Worm (Caenorhabditis elegans) whole organism, young adult: ENCODE measurements around the gene Y57G11C.42.

Source experiments
- B0035.1 ChIP-seq: sonication (generic microtip); optimal IDR thresholded peaks from 2 replicates; lab custom pipeline; 2016; ENCODE audit warnings: missing genetic modification characterization, mild to moderate bottlenecking, missing compliant biosample characterization, missing genotype, missing genetic modification reagents
- D2030.7 ChIP-seq: fragments of 200-800 bp; sonication (Bioruptor generic); IDR thresholded peaks from 2 replicates; pipeline ENCODE4 v1.3.6; 2022; ENCODE audit warnings: missing genetic modification reagents, missing genetic modification characterization, missing compliant biosample characterization
- F10E7.11 ChIP-seq: sonication (generic microtip); optimal IDR thresholded peaks from 2 replicates; lab custom pipeline; 2017; ENCODE audit warnings: mild to moderate bottlenecking, missing genetic modification characterization, moderate library complexity, missing compliant biosample characterization
- F22D6.2 ChIP-seq: sonication (generic microtip); optimal IDR thresholded peaks from 2 replicates; lab custom pipeline; 2016; ENCODE audit warnings: mild to moderate bottlenecking, missing genetic modification characterization, missing compliant biosample characterization
- F23B12.7 ChIP-seq: sonication (generic microtip); optimal IDR thresholded peaks from 2 replicates; lab custom pipeline; 2017; ENCODE audit warnings: missing genetic modification characterization, mild to moderate bottlenecking, missing compliant biosample characterization, antibody characterized with exemption, moderate library complexity; ENCODE audit not compliant: insufficient read depth
- F33H1.4 ChIP-seq: fragments of 200-800 bp; sonication (Bioruptor generic); IDR thresholded peaks from 2 replicates; pipeline ENCODE4 v1.3.6; 2022; ENCODE audit warnings: missing genetic modification reagents, missing genetic modification characterization, missing compliant biosample characterization
- F49E8.2 ChIP-seq: sonication (generic microtip); optimal IDR thresholded peaks from 3 replicates; lab custom pipeline; 2017; ENCODE audit warnings: missing genetic modification characterization, mild to moderate bottlenecking, missing compliant biosample characterization, antibody characterized with exemption, moderate library complexity; ENCODE audit not compliant: insufficient read depth
- F55B11.4 ChIP-seq: sonication (generic microtip); optimal IDR thresholded peaks from 2 replicates; lab custom pipeline; 2016; ENCODE audit warnings: missing compliant biosample characterization, missing genetic modification characterization, borderline replicate concordance; ENCODE audit not compliant: insufficient read depth
- F57C9.4 ChIP-seq: sonication (generic microtip); optimal IDR thresholded peaks from 2 replicates; lab custom pipeline; 2017; ENCODE audit warnings: mild to moderate bottlenecking, missing genetic modification characterization, missing compliant biosample characterization
- K11D2.4 ChIP-seq: fragments of 200-800 bp; sonication (Bioruptor generic); IDR thresholded peaks from 2 replicates; pipeline ENCODE4 v1.3.6; 2022; ENCODE audit warnings: missing genetic modification reagents, missing genetic modification characterization, missing compliant biosample characterization
- Y67H2A.10 ChIP-seq: fragments of 200-800 bp; sonication (Bioruptor generic); conservative IDR thresholded peaks from 2 replicates; pipeline ENCODE4 v1.3.6; 2022; ENCODE audit warnings: missing genetic modification reagents, missing genetic modification characterization, missing compliant biosample characterization
- ZK185.1 ChIP-seq: sonication (generic microtip); optimal IDR thresholded peaks from 2 replicates; lab custom pipeline; 2016; ENCODE audit warnings: mild to moderate bottlenecking, missing genetic modification characterization, missing compliant biosample characterization; ENCODE audit not compliant: poor library complexity, severe bottlenecking
- atf-7 ChIP-seq: sonication (generic microtip); optimal IDR thresholded peaks from 2 replicates; lab custom pipeline; 2017; ENCODE audit warnings: mild to moderate bottlenecking, missing genetic modification characterization, missing compliant biosample characterization
- attf-6 ChIP-seq: fragments of 200-800 bp; sonication (Bioruptor generic); IDR thresholded peaks from 2 replicates; pipeline ENCODE4 v1.3.6; 2022; ENCODE audit warnings: missing genetic modification reagents, missing genetic modification characterization, missing compliant biosample characterization
- ccch-3 ChIP-seq: fragments of 200-800 bp; sonication (Bioruptor generic); optimal IDR thresholded peaks from 2 replicates; lab custom pipeline; 2018; ENCODE audit warnings: mild to moderate bottlenecking, missing genetic modification characterization, missing compliant biosample characterization
- cebp-1 ChIP-seq, 2 experiments: fragments of 200-800 bp in 1 of 2; sonication (Bioruptor generic) in 1 of 2; sonication (generic microtip) in 1 of 2; IDR thresholded peaks in 1 of 2; optimal IDR thresholded peaks in 1 of 2; 2 replicates each; pipeline versions ENCODE4 v1.3.6 to Lab custom; 2017 to 2022; ENCODE audit warnings: missing compliant biosample characterization in 2 of 2, missing genetic modification characterization in 2 of 2, mild to moderate bottlenecking in 1 of 2, missing genetic modification reagents in 1 of 2, moderate library complexity in 1 of 2
- ceh-79 ChIP-seq: sonication (generic microtip); optimal IDR thresholded peaks from 2 replicates; lab custom pipeline; 2017; ENCODE audit warnings: mild to moderate bottlenecking, missing genetic modification characterization, missing compliant biosample characterization
- ceh-91 ChIP-seq: fragments of 200-800 bp; sonication (Bioruptor generic); IDR thresholded peaks from 2 replicates; pipeline ENCODE4 v1.3.6; 2022; ENCODE audit warnings: missing genetic modification reagents, missing genetic modification characterization, missing compliant biosample characterization
- dox-1 ChIP-seq: fragments of 200-800 bp; sonication (Bioruptor generic); IDR thresholded peaks from 2 replicates; pipeline ENCODE4 v1.3.6; 2022; ENCODE audit warnings: missing genetic modification reagents, missing genetic modification characterization, missing compliant biosample characterization
- dpl-1 ChIP-seq: fragments of 150-350 bp; optimal IDR thresholded peaks from 2 replicates; lab custom pipeline; 2014; ENCODE audit warnings: missing biosample characterization, missing genetic modification reagents, missing genetic modification characterization
- egl-44 ChIP-seq: fragments of 200-800 bp; sonication (Bioruptor generic); IDR thresholded peaks from 2 replicates; pipeline ENCODE4 v1.3.6; 2022; ENCODE audit warnings: missing genetic modification reagents, missing genetic modification characterization, missing compliant biosample characterization
- ekl-4 ChIP-seq: fragments of 200-800 bp; sonication (Bioruptor generic); IDR thresholded peaks from 2 replicates; pipeline ENCODE4 v1.3.6; 2022; ENCODE audit warnings: missing genetic modification reagents, missing genetic modification characterization, missing compliant biosample characterization
- ets-4 ChIP-seq: fragments of 200-800 bp; sonication (Bioruptor generic); optimal IDR thresholded peaks from 2 replicates; lab custom pipeline; 2018; ENCODE audit warnings: mild to moderate bottlenecking, missing genetic modification characterization, missing compliant biosample characterization
- fkh-3 ChIP-seq: sonication (generic microtip); optimal IDR thresholded peaks from 2 replicates; lab custom pipeline; 2016; ENCODE audit warnings: mild to moderate bottlenecking, missing genetic modification characterization, missing compliant biosample characterization
- him-1 ChIP-seq: sonication (generic microtip); optimal IDR thresholded peaks from 2 replicates; lab custom pipeline; 2016; ENCODE audit warnings: missing genotype, missing genetic modification reagents, missing genetic modification characterization, missing compliant biosample characterization
- hlh-12 ChIP-seq: sonication (generic microtip); optimal IDR thresholded peaks from 2 replicates; lab custom pipeline; 2016; ENCODE audit warnings: missing genetic modification characterization, missing compliant biosample characterization
- hlh-26 ChIP-seq: fragments of 200-800 bp; sonication (Bioruptor generic); conservative IDR thresholded peaks from 2 replicates; pipeline ENCODE4 v1.3.6; 2022; ENCODE audit warnings: missing genetic modification reagents, missing genetic modification characterization, missing compliant biosample characterization
- hmg-20 ChIP-seq: fragments of 200-800 bp; sonication (Bioruptor generic); IDR thresholded peaks from 2 replicates; pipeline ENCODE4 v1.3.6; 2022; ENCODE audit warnings: missing genetic modification reagents, missing genetic modification characterization, missing compliant biosample characterization
- hsf-1 ChIP-seq: fragments of 200-800 bp; sonication (Bioruptor generic); IDR thresholded peaks from 2 replicates; pipeline ENCODE4 v1.3.6; 2022; ENCODE audit warnings: missing genetic modification reagents, missing genetic modification characterization, missing compliant biosample characterization
- lag-1 ChIP-seq: fragments of 200-800 bp; sonication (Bioruptor generic); IDR thresholded peaks from 2 replicates; pipeline ENCODE4 v1.3.6; 2022; ENCODE audit warnings: missing genetic modification reagents, missing genetic modification characterization, missing compliant biosample characterization
- let-607 ChIP-seq, 2 experiments: fragments of 200-800 bp in 1 of 2; sonication (Bioruptor generic) in 1 of 2; sonication (generic microtip) in 1 of 2; optimal IDR thresholded peaks; 2 replicates each; lab custom pipeline; 2016 to 2018; ENCODE audit warnings: mild to moderate bottlenecking in 2 of 2, missing compliant biosample characterization in 2 of 2, missing genetic modification characterization in 2 of 2, moderate library complexity in 2 of 2, missing genotype in 1 of 2
- lin-40 ChIP-seq: sonication (generic microtip); optimal IDR thresholded peaks from 2 replicates; lab custom pipeline; 2016; ENCODE audit warnings: missing genetic modification characterization, mild to moderate bottlenecking, missing compliant biosample characterization, missing genotype, missing genetic modification reagents
- lin-54 ChIP-seq: fragments of 200-800 bp; sonication (Bioruptor generic); optimal IDR thresholded peaks from 2 replicates; lab custom pipeline; 2018; ENCODE audit warnings: mild to moderate bottlenecking, missing genetic modification characterization, missing compliant biosample characterization
- lir-1 ChIP-seq: fragments of 200-800 bp; sonication (Bioruptor generic); conservative IDR thresholded peaks from 2 replicates; pipeline ENCODE4 v1.3.6; 2022; ENCODE audit warnings: missing genetic modification reagents, missing genetic modification characterization, missing compliant biosample characterization
- madf-6 ChIP-seq: fragments of 200-800 bp; sonication (Bioruptor generic); IDR thresholded peaks from 2 replicates; pipeline ENCODE4 v1.3.6; 2022; ENCODE audit warnings: missing genetic modification reagents, missing genetic modification characterization, missing compliant biosample characterization
- nfya-1 ChIP-seq: sonication (generic microtip); optimal IDR thresholded peaks from 2 replicates; lab custom pipeline; 2017; ENCODE audit warnings: antibody characterized with exemption, missing compliant biosample characterization, missing genetic modification characterization, borderline replicate concordance; ENCODE audit not compliant: insufficient read depth
- nhr-179 ChIP-seq: sonication (generic microtip); optimal IDR thresholded peaks from 2 replicates; lab custom pipeline; 2016; ENCODE audit warnings: mild to moderate bottlenecking, missing genetic modification characterization, missing compliant biosample characterization
- nhr-80 ChIP-seq: sonication (generic microtip); optimal IDR thresholded peaks from 2 replicates; lab custom pipeline; 2016; ENCODE audit warnings: missing genetic modification characterization, missing compliant biosample characterization
- rcor-1 ChIP-seq: fragments of 200-800 bp; sonication (Bioruptor generic); IDR thresholded peaks from 2 replicates; pipeline ENCODE4 v1.3.6; 2022; ENCODE audit warnings: missing genetic modification reagents, missing genetic modification characterization, missing compliant biosample characterization
- rec-8 ChIP-seq, 2 experiments: sonication (generic microtip); optimal IDR thresholded peaks; 2 replicates each; lab custom pipeline; 2016; ENCODE audit warnings: mild to moderate bottlenecking in 2 of 2, missing genetic modification characterization in 2 of 2, missing genetic modification reagents in 2 of 2, missing genotype in 2 of 2, missing biosample characterization in 1 of 2, missing compliant biosample characterization in 1 of 2, moderate library complexity in 1 of 2
- sdz-38 ChIP-seq: sonication (generic microtip); optimal IDR thresholded peaks from 2 replicates; lab custom pipeline; 2016; ENCODE audit warnings: missing genotype, missing genetic modification characterization, missing compliant biosample characterization
- snpc-1.3 ChIP-seq: sonication (generic microtip); optimal IDR thresholded peaks from 2 replicates; lab custom pipeline; 2017; ENCODE audit warnings: missing genetic modification characterization, mild to moderate bottlenecking, missing compliant biosample characterization, antibody characterized with exemption, moderate library complexity, missing genotype, missing genetic modification reagents; ENCODE audit not compliant: insufficient read depth
- unc-62 ChIP-seq: fragments of 150-350 bp; optimal IDR thresholded peaks from 2 replicates; lab custom pipeline; 2014; ENCODE audit warnings: missing biosample characterization, missing genetic modification reagents, missing genetic modification characterization
- zfh-2 ChIP-seq: fragments of 200-800 bp; sonication (Bioruptor generic); conservative IDR thresholded peaks from 2 replicates; pipeline ENCODE4 v1.3.6; 2022; ENCODE audit warnings: missing genetic modification reagents, missing genetic modification characterization, missing compliant biosample characterization
- ztf-26 ChIP-seq: sonication (generic microtip); optimal IDR thresholded peaks from 2 replicates; lab custom pipeline; 2017; ENCODE audit warnings: missing genetic modification characterization, missing compliant biosample characterization
- ztf-28 ChIP-seq: fragments of 200-800 bp; sonication (Bioruptor generic); IDR thresholded peaks from 2 replicates; pipeline ENCODE4 v1.3.6; 2022; ENCODE audit warnings: missing genetic modification reagents, missing genetic modification characterization, missing compliant biosample characterization

Gene Y57G11C.42

ce11 chrIV:14767693-14768251 is 39.4 kb downstream of the Y57G11C.42 start, which contains the start of the genes mrps-7 and Y57G11C.3:
mrps-7 (minus strand) TSS chrIV:14767730.
Y57G11C.3 (plus strand) TSS chrIV:14768201.
- TF ChIP-seq F57C9.4 (tag; lab: Kevin White, UChicago), result no peak
- peak; percentile 63 for TF ChIP-seq ztf-26 (tag; lab: Kevin White, UChicago)
- TF ChIP-seq F33H1.4, result peak; percentile 56; the same call in 1 of the 2 replicates
- peak; percentile 83 for TF ChIP-seq rcor-1 (GFP tag; lab: Robert Waterston, UW)
- no peak for TF ChIP-seq fkh-3 (tag; lab: Kevin White, UChicago)
- TF ChIP-seq F22D6.2 (tag; lab: Kevin White, UChicago), result no peak
- no peak for TF ChIP-seq hlh-12 (tag; lab: Kevin White, UChicago)
- TF ChIP-seq ekl-4, result peak; percentile 58; the same call in 1 of the 2 replicates
- TF ChIP-seq cebp-1 (GFP tag; IDR thresholded peaks at IDR 0.05; lab: Robert Waterston, UW), result peak; percentile 93
- peak; percentile 96 for TF ChIP-seq cebp-1 (tag; optimal IDR thresholded peaks at IDR 0.05; lab: Kevin White, UChicago)
- TF ChIP-seq hsf-1 (GFP tag; lab: Robert Waterston, UW), result no peak
- no peak for TF ChIP-seq him-1 (tag; lab: Kevin White, UChicago)
- no peak for TF ChIP-seq hlh-26 (GFP tag; lab: Robert Waterston, UW)
- TF ChIP-seq ZK185.1 (tag; lab: Kevin White, UChicago), result peak; percentile 78
- no peak for TF ChIP-seq rec-8 (tag; optimal IDR thresholded peaks at IDR 0.05; lab: Kevin White, UChicago)
- no peak for TF ChIP-seq unc-62 (GFP tag; lab: Kevin White, UChicago)
- peak; percentile 70 for TF ChIP-seq K11D2.4 (GFP tag; lab: Robert Waterston, UW)
- peak; percentile 64; the same call in 1 of the 2 replicates for TF ChIP-seq D2030.7 (GFP tag; lab: Robert Waterston, UW)
- TF ChIP-seq ceh-79, result no peak
- TF ChIP-seq nfya-1 (tag; lab: Kevin White, UChicago), result no peak
- TF ChIP-seq ceh-91 (GFP tag; lab: Robert Waterston, UW), result no peak
- no peak for TF ChIP-seq F10E7.11
- TF ChIP-seq lir-1, result peak; percentile 58; the same call in 1 of the 2 replicates
- no peak for TF ChIP-seq nhr-179 (tag; lab: Kevin White, UChicago)
- peak; percentile 11 for TF ChIP-seq nhr-80 (tag; lab: Kevin White, UChicago)
- TF ChIP-seq zfh-2, result no peak
- TF ChIP-seq ets-4, result no peak
- TF ChIP-seq atf-7, result no peak
- peak; percentile 86 for TF ChIP-seq dox-1 (GFP tag; lab: Robert Waterston, UW)
- TF ChIP-seq snpc-1.3 (tag; lab: Kevin White, UChicago), result peak; percentile 90
- 0 out of 2 replicates have a peak, but pooled peaks have one; percentile 50 for TF ChIP-seq hmg-20
- no peak for TF ChIP-seq egl-44 (GFP tag; lab: Robert Waterston, UW)
- TF ChIP-seq lin-54 (GFP tag; lab: Kevin White, UChicago), result peak; percentile 78
- no peak for TF ChIP-seq Y67H2A.10 (GFP tag; lab: Robert Waterston, UW)
- peak; percentile 82 for TF ChIP-seq F23B12.7 (tag; lab: Kevin White, UChicago)
- no peak for TF ChIP-seq sdz-38 (tag; lab: Kevin White, UChicago)
- TF ChIP-seq F55B11.4 (tag; lab: Kevin White, UChicago), result no peak
- TF ChIP-seq F49E8.2 (tag; lab: Kevin White, UChicago), result peak; percentile 67
- no peak for TF ChIP-seq ztf-28 (GFP tag; lab: Robert Waterston, UW)
- TF ChIP-seq lin-40 (tag; lab: Kevin White, UChicago), result peak; percentile 89
- TF ChIP-seq dpl-1, result peak; percentile 18
- peak; percentile 73 for TF ChIP-seq madf-6 (GFP tag; lab: Robert Waterston, UW)
- TF ChIP-seq lag-1 (GFP tag; lab: Robert Waterston, UW), result no peak
- peak in 1 of 2 experiments; percentile 47 for TF ChIP-seq let-607 (tag; optimal IDR thresholded peaks at IDR 0.05; lab: Kevin White, UChicago)
- no peak for TF ChIP-seq B0035.1 (tag; lab: Kevin White, UChicago)
- TF ChIP-seq ccch-3, result no peak
- TF ChIP-seq attf-6 (GFP tag; lab: Robert Waterston, UW), result peak; percentile 92
